Worm (Caenorhabditis elegans) whole organism, early embryonic: ENCODE data around the gene H01G02.3.

Experiments
- B0310.2 ChIP-seq: sonication (generic microtip); optimal IDR thresholded peaks from 2 replicates; lab custom pipeline; 2016; ENCODE audit warnings: mild to moderate bottlenecking, missing genetic modification characterization, missing compliant biosample characterization
- F13C5.2 ChIP-seq: sonication (generic microtip); optimal IDR thresholded peaks from 2 replicates; lab custom pipeline; 2017; ENCODE audit warnings: mild to moderate bottlenecking, missing genetic modification characterization, inconsistent platforms, missing compliant biosample characterization

- TF ChIP-seq B0310.2 (tag; lab: Kevin White, UChicago) = no peak
- no peak for TF ChIP-seq F13C5.2 (tag; lab: Kevin White, UChicago)
Observed at ce11 chrIV:11765507-11765906, 26.9 kb downstream of the H01G02.3 start.
